Fruit fly (Drosophila melanogaster): ENCODE data around the gene Cyp4e3.
A peak's percentile ranks its signal among the peaks of the same experiment; 100 is the strongest.

dm6 chr2L:9698923-9699493 lies 50.9 kb downstream of the Cyp4e3 start, which contains the start of gene Pka-C1:
- TF ChIP-seq HLH54F (GFP tag; optimal IDR thresholded peaks at IDR 0.05) (no peak), Abd-B (GFP tag; optimal IDR thresholded peaks at IDR 0.05) (peak; percentile 66), Stat92E (GFP tag; optimal IDR thresholded peaks at IDR 0.05) (no peak), fd64A (GFP tag; optimal IDR thresholded peaks at IDR 0.05) (no peak), pros (GFP tag; optimal IDR thresholded peaks at IDR 0.05) (no peak)

All from whole organism, embryonic.